Fruit fly (Drosophila melanogaster) whole organism, wandering third instar larva: Measurements from ENCODE around the gene CG17140.

Source experiments
- Abd-B ChIP-seq: fragments of >200 bp; optimal IDR thresholded peaks from 2 replicates; lab custom pipeline; 2017; ENCODE audit warnings: missing biosample characterization, missing genetic modification characterization
- CrebA ChIP-seq: fragments of 200-800 bp; sonication (Bioruptor generic); optimal IDR thresholded peaks from 2 replicates; lab custom pipeline; 2016; ENCODE audit warnings: missing biosample characterization, mild to moderate bottlenecking, missing genetic modification characterization, borderline replicate concordance
- OdsH ChIP-seq: fragments of 200-800 bp; sonication (Bioruptor generic); optimal IDR thresholded peaks from 2 replicates; lab custom pipeline; 2016; ENCODE audit warnings: missing biosample characterization, mild to moderate bottlenecking, missing genetic modification characterization
- fru ChIP-seq: fragments of 200-800 bp; sonication (Bioruptor generic); optimal IDR thresholded peaks from 3 replicates; lab custom pipeline; 2016; ENCODE audit warnings: missing biosample characterization, mild to moderate bottlenecking, missing genetic modification characterization
- h ChIP-seq: fragments of 200-800 bp; sonication (Bioruptor generic); optimal IDR thresholded peaks from 3 replicates; lab custom pipeline; 2016; ENCODE audit warnings: missing biosample characterization, mild to moderate bottlenecking, missing genetic modification characterization
- psq ChIP-seq: fragments of 200-800 bp; sonication (Bioruptor generic); optimal IDR thresholded peaks from 3 replicates; lab custom pipeline; 2017; ENCODE audit warnings: missing biosample characterization, mild to moderate bottlenecking, missing genetic modification characterization, moderate library complexity
- usp ChIP-seq: fragments of >200 bp; optimal IDR thresholded peaks from 2 replicates; lab custom pipeline; 2017; ENCODE audit warnings: missing biosample characterization, missing genetic modification characterization

DNA sequence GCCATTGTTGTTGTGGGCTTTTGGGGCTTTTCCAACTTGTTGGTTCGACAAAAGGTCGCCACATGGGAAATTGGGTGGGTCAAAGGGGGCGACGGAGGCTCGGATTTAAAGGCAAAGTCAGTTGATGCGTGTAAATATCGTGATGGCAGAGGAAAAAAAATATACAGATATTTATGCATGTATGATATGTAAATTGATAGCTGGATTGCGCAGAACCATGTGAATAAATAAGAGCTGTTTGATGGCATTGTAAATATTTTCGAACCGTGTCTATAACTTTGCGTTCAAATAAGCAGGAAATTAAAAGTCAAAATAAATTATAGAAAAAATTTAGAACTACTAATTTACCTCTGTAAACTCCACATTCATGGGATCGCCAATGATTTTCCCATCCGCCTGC is 22.8 kb downstream of the CG17140 start:
- TF ChIP-seq CrebA (GFP tag; lab: Kevin White, UChicago) (no peak), psq (GFP tag; lab: Kevin White, UChicago) (no peak), OdsH (GFP tag; lab: Kevin White, UChicago) (no peak), Abd-B (GFP tag; lab: Kevin White, UChicago) (no peak), h (GFP tag; lab: Kevin White, UChicago) (no peak), usp (no peak), fru (GFP tag; lab: Kevin White, UChicago) (no peak)
